Fruit fly (Drosophila melanogaster): ENCODE data around the gene Ero1L.

- no peak for TF ChIP-seq tj (GFP tag; optimal IDR thresholded peaks at IDR 0.05)
- TF ChIP-seq CG1620 (GFP tag; optimal IDR thresholded peaks at IDR 0.05): no peak
- peak; percentile 22 for TF ChIP-seq CG12768 (GFP tag; optimal IDR thresholded peaks at IDR 0.05)
- no peak for TF ChIP-seq bab1 (GFP tag; optimal IDR thresholded peaks at IDR 0.05)
- TF ChIP-seq CG33017 (tag; optimal IDR thresholded peaks at IDR 0.05): no peak
- TF ChIP-seq kay (GFP tag; ENCODE audit: borderline replicate concordance): no peak
- TF ChIP-seq cnc (optimal IDR thresholded peaks at IDR 0.05): no peak
- no peak for TF ChIP-seq CG14711 (tag; optimal IDR thresholded peaks at IDR 0.05)
- no peak for TF ChIP-seq pad (GFP tag; optimal IDR thresholded peaks at IDR 0.05)
Observed at dm6 chr3L:4132585-4132984, 37.6 kb upstream of the Ero1L start.

All from whole organism, adult.